Worm (Caenorhabditis elegans): ENCODE data around the gene pot-2.

Gene pot-2

ce11 chrII:14506245-14506644, 17.7 kb upstream of the pot-2 start, which contains the start of gene K10H10.12:
Gene K10H10.12 (minus strand): TSS chrII:14506345.
- TF ChIP-seq ztf-11 (tag; optimal IDR thresholded peaks at IDR 0.05) (no peak), ceh-16 (tag; optimal IDR thresholded peaks at IDR 0.05) (no peak), egl-27 (tag; optimal IDR thresholded peaks at IDR 0.05) (no peak), nhr-6 (tag; optimal IDR thresholded peaks at IDR 0.05) (no peak), ztf-4 (tag; optimal IDR thresholded peaks at IDR 0.05) (no peak), F13H6.1 (tag; optimal IDR thresholded peaks at IDR 0.05) (no peak), mdl-1 (tag; optimal IDR thresholded peaks at IDR 0.05) (no peak), nhr-23 (tag; optimal IDR thresholded peaks at IDR 0.05) (no peak), dmd-4 (tag; optimal IDR thresholded peaks at IDR 0.05) (no peak), nhr-11 (tag; optimal IDR thresholded peaks at IDR 0.05) (no peak), sma-3 (GFP tag; optimal IDR thresholded peaks at IDR 0.05) (no peak), sma-9 (GFP tag; optimal IDR thresholded peaks at IDR 0.05) (no peak), sma-9 (tag; optimal IDR thresholded peaks at IDR 0.05) (no peak), unc-55 (GFP tag; optimal IDR thresholded peaks at IDR 0.05) (no peak)

DNA sequence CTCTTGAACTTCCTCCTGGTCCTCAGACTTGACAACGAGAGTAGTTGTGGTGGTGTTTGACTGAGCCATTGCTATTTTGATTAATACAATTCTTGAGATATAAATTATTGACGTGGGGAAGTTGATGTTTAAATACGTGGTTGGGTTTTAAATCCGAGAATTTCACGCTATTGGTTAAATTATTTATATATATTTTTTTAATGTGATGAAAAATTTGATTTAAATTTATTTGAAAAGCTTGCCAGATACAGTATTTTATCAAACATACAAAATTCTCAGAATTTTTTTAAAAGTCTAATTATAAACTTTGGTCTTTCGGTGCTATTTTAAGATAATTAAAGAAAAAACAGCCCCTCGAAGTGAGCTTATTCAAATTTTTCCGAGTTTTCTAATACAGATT, 16.4 kb upstream of the pot-2 start, which contains the start of the genes K10H10.7 and K10H10.10:
K10H10.7 (minus strand) TSS at position 101 of the 400 bp plus-strand sequence.
K10H10.10 (plus strand) TSS at position 204 of the 400 bp plus-strand sequence.
- TF ChIP-seq F13H6.1 (tag; optimal IDR thresholded peaks at IDR 0.05) (no peak), nhr-237 (tag; optimal IDR thresholded peaks at IDR 0.05) (no peak), peb-1 (tag; optimal IDR thresholded peaks at IDR 0.05) (no peak), unc-39 (tag; optimal IDR thresholded peaks at IDR 0.05) (no peak)

DNA sequence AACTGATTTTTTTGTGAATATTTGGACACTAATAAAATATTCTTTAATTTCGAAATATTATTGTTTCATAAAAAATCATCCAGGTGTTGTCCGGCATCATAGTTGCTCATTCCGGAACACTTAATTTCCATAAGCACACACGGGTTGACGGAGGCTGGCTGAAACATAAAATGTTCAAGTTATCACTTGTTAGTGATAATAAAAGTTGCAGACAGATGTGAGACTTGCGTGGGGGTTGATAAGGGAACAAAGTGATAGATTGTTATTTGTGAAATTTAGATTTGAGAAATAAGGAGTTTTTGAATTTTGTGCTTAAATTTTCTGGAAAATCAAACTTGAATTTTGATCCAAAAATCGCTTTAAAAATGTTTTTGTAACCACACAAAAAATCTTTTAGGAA, 13.8 kb upstream of the pot-2 start:
- no peak for TF ChIP-seq aly-2 (tag; optimal IDR thresholded peaks at IDR 0.05)
- TF ChIP-seq fos-1 (tag; optimal IDR thresholded peaks at IDR 0.05), result peak; percentile 69

ce11 chrII:14511189-14511588, 12.8 kb upstream of the pot-2 start, which contains the start of gene K10H10.13:
Gene K10H10.13 (minus strand): TSS chrII:14511289.
- TF ChIP-seq lsy-2 (tag; optimal IDR thresholded peaks at IDR 0.05), result no peak
- TF ChIP-seq nhr-11 (tag; optimal IDR thresholded peaks at IDR 0.05), result no peak
- TF ChIP-seq nhr-10 (tag; optimal IDR thresholded peaks at IDR 0.05), result no peak
- no peak for TF ChIP-seq Y55F3AM.14 (GFP tag; optimal IDR thresholded peaks at IDR 0.05)
- no peak for TF ChIP-seq ceh-16 (tag; optimal IDR thresholded peaks at IDR 0.05)
- TF ChIP-seq nhr-25 (tag; optimal IDR thresholded peaks at IDR 0.05), result no peak
- TF ChIP-seq ztf-11 (tag; optimal IDR thresholded peaks at IDR 0.05), result no peak

- TF ChIP-seq nhr-129 (tag; optimal IDR thresholded peaks at IDR 0.05), result no peak
Observed at ce11 chrII:14515017-14515416, 9.0 kb upstream of the pot-2 start, which contains the start of gene K10H10.9. Gene K10H10.9 (minus strand): TSS chrII:14515117.

DNA sequence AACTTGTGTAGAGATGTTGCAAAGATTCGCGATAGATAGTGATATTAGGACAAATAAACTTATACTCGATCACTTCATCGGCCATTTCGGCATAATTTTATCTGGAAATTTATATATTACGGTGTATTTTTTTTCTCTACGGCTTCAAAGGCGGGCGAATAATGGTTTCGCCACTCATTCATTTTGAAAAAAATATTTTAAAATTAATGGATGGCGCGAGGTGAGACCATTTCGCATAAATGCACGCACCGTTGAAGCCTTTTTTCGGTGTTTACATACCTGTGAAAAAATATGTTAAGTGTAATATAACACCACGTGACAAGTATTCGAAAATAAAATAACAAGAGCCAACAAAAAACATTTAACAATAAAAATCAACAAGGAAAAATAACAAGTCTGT, 1.9 kb upstream of the pot-2 start, which contains the start of gene btb-19:
btb-19 (minus strand) TSS at position 101 of the 400 bp plus-strand sequence.
- TF ChIP-seq lin-11 (tag; optimal IDR thresholded peaks at IDR 0.05) (no peak), crh-2 (tag; optimal IDR thresholded peaks at IDR 0.05) (no peak)

DNA sequence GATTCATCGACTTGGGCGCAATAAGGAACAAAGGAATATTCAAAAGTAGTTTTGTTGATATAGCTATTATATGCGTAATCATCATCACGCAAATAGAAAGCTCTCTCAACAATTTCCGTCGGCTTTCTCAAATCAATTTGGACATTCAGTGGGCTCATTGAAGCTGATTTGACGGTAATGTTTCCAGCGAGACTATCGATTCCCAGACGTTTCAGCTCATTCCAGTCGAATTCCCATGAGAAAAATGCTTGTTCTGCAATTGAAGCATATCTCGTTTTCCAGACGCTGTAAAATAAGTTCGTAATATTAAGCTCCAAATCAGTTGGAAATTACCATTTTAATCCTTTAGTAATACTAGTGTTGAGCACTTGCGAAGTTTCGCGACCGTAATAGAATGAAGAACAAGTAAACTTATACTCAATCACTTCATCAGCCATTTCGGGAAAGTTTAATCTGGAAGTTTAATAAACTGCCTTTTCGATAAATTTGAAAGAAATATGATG, 852 bp upstream of the pot-2 start, which contains the start of gene btb-20:
btb-20 (minus strand) TSS at position 453 of the 503 bp plus-strand sequence.
- TF ChIP-seq mab-5 (tag; optimal IDR thresholded peaks at IDR 0.05) (no peak), snpc-4 (tag; optimal IDR thresholded peaks at IDR 0.05) (no peak), gmeb-1 (tag; optimal IDR thresholded peaks at IDR 0.05) (no peak), blmp-1 (tag; optimal IDR thresholded peaks at IDR 0.05; ENCODE audit: insufficient read depth) (no peak), skn-1 (tag; optimal IDR thresholded peaks at IDR 0.05) (no peak)
